Worm (Caenorhabditis elegans): ENCODE measurements around the gene T01B11.1.

T01B11.1 gene

DNA sequence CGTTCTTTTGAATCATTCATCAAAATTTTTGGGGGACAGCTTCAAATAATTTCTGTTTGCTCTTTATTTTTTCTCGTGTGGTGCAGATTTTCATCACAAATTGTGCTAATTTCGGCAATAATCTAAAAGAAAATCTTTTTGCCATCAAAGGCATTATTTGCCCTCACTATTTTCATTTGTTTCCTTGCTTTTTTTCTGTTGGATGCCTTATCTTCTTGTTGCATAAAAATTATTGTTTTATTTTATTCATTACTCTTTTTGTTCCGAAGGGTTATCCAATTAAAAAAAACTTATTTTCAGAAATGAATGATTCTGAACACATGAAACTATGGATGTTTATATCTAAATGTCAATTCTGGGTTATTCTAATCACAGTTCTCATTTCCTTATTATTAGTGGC is at the start of gene T01B11.1:
Gene T01B11.1, plus strand, starts transcription at position 301 of the 400 bp plus-strand sequence.
- no peak for TF ChIP-seq unc-62 (GFP tag; optimal IDR thresholded peaks at IDR 0.05)

DNA sequence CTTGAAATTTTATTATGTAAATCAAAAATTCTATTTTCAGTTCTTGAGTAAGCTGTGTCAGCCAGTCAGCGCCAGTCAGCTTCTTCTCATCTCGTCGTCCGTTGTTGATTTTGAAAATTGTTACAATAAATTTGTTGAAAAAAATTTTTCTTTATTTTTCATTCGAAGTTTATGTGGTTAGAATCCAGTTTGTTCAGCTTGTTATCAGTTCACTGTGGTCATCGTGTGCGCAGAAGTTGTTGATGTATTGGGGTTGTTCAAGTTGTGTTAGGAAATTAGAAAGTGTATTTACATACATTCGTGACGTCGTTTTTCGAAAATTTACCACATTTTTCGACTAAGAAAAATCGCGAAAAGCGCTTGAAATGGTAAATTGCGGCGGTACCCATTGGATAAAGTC is 49.2 kb upstream of the T01B11.1 start:
- no peak for TF ChIP-seq unc-62 (GFP tag; optimal IDR thresholded peaks at IDR 0.05)

DNA sequence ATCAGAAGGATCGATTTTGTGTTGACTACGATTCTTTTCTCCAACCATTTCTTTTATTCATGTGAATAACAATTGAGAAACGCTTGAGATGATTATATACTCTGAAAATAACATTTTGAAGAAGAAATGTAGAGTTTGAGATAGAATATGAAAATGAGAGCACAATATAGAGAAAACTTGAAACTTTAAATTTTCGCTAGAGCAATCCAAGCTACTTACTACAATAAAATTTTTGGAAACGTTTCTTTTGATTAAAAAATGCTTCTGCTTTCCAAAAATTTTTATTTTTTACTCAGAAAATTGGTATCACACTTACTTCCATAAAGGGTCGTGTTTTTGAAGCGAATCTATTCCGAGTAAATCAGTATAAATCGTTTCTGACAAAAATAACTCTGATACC is 26.0 kb upstream of the T01B11.1 start, which contains the start of gene M116.5:
Gene M116.5, minus strand, starts transcription at position 101 of the 400 bp plus-strand sequence.
- TF ChIP-seq unc-62 (GFP tag; optimal IDR thresholded peaks at IDR 0.05) = no peak

DNA sequence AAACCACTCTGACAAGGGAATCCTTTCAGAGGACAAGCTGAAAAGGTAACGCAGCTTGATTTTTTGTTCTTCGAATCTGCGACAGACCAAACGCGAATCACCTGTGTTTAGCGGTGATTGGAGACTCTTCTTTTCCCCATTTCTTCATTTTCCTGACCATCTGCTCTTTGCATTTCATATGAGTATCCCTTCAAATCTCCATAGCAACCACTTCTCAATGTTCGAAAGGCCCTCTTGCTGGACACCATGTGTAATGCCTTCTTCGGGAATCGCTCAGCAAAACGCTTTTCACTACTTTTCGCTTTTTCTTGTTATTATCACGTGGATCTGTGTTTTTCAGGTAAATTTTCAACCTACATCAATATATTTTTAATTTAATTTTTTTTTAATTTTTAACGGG is 20.5 kb upstream of the T01B11.1 start, which contains the start of the genes T26A8.3 and tmem-231:
Gene T26A8.3, minus strand, starts transcription at position 101 of the 400 bp plus-strand sequence.
Gene tmem-231, plus strand, starts transcription at position 249 of the 400 bp plus-strand sequence.
- TF ChIP-seq unc-62 (GFP tag; optimal IDR thresholded peaks at IDR 0.05) = no peak

DNA sequence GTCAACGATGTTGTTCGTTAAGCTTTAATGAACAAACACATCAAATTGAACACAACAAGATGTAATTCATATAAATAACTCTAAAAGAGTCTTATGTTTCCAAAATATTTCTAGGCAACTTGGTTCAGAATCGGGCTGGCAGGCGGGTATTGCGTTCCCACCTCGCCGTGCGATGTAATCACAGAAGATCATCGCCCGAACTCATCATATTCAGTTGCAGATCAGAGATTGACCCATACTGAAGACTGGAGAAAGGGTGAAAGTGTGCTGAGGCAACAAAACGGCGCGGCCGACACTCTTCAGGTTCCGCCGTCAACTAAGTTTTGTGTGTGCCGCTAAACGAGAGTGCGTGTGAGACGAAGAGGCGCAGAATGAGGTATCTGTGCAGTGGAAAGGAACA is 18.5 kb upstream of the T01B11.1 start:
- TF ChIP-seq unc-62 (GFP tag; optimal IDR thresholded peaks at IDR 0.05) = no peak

DNA sequence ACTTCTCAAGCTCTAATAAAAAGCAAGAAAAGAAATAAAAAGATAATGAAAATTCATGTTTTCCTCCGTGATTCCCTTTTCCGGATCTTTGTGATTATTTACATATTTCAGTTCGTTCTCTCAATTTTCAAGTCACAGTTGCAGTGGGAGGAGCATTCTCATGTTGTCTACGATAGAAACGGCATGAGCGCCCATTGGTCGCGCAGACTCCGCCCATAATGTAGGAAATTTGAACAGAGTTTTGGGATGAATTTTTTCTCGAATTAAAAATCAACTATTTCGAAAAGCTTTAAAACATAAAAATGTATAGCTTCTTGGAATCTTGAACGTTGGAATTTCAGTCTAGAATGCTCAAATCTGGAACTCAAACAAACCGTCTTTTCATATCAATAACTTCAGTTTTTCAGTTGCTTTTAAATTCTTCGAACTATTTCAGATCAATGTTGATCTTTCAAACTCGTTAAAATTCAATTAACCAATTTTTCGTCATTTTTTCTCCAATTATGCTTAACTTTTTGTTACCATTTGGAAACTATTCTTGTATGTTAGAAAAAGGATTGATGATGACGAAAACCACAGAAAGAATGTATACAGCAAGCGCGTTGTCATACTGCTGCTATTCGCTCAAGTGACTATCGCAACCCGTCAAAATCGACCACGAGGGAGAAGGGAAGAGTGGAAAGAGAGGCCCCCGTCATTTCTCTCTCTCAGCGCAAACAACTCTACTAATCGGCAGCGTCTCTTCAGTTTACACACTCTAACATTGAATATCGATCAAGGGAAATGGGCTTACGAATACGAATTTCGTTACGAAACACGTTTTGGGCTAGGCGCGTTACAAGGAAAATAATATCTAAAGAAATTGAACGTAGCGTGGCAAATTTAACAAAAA is 15.2 kb upstream of the T01B11.1 start:
- TF ChIP-seq unc-62 (GFP tag; optimal IDR thresholded peaks at IDR 0.05) = no peak

DNA sequence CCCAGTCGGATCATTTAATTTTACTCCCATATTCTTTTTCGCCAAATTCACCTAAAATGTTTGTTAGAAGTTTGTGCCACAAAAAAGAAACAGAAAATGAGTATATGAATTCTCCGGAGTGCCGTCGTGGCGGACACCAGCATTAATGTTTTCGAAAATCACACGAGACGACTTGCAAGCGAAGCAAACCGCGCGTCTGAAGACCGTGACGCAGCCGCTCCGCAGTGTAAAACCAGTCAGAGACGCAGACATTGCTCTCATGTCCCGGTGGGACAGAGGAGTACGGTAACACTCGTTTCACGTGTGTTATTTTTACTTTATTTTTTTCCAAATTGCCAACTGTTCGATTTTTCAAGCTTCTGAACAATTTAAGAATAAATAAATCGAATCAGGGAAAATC is 14.3 kb upstream of the T01B11.1 start, which contains the start of the genes T26A8.4 and pdtf-1:
Gene T26A8.4, minus strand, starts transcription at position 185 of the 400 bp plus-strand sequence.
Gene pdtf-1, plus strand, starts transcription at position 330 of the 400 bp plus-strand sequence.
- TF ChIP-seq unc-62 (GFP tag; optimal IDR thresholded peaks at IDR 0.05) = peak; percentile 19

DNA sequence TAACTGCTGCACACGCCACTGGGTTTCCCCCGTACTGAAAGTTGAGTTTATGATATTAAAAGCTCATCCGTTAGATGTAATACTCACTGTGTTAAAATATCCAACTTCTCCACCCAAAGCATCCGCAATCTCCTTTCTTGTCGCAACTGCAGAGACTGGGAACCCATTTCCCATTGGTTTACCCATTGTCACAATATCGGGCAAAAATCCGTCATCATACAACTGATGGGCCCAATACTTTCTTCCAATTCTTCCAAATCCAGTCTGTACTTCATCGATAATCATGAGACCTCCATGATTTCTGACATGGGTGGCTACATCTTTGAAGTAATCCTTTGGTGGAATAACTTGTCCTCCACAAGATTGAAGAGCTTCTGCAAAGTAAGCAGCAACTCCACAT is 2.9 kb downstream of the T01B11.1 start:
- TF ChIP-seq unc-62 (GFP tag; optimal IDR thresholded peaks at IDR 0.05) = no peak

DNA sequence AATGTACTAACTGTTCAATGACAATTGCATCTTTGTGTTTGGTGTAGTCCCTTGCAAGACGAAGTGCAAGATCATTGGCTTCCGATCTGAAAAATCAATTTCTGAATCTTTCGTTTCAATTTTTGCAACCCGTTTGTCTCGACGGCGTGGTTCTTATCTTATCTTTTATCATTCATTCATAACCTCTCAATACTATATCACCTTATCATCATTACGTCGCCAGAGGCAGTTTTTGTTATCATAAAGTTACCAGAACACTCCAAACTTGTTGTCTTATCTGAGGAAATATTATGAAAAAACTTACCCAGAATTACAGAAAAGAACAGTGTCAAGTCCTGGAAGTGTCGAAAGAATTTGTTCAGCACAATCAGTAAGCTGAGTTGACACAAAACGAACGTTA is 3.5 kb downstream of the T01B11.1 start:
- no peak for TF ChIP-seq unc-62 (GFP tag; optimal IDR thresholded peaks at IDR 0.05)

DNA sequence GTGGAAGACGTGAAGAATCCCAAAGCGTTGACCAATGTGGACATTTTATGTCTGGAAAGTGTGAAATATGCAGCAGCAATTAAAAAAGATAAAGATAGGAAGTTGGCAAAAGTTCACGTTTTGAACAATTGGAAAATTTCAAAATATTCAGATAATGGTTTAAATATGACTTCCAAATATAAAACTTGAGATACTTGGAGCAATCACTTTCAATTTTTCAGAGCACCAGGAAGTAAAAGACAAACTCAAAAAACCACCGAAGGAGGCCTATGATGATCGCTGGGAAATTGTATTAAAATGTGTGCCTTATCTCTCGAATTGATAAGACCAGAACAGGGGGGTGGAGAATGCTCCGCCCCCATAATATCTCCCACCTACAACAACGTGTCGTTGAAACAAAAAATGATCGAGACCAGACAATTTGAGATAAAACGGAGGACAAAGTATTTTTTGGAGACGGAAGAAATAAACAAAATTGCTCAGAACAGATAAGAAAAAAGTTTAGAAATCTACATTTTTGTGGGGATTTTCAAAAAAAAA is 4.8 kb downstream of the T01B11.1 start, which contains the start of gene eppl-1:
Gene eppl-1, minus strand, starts transcription at position 51 of the 540 bp plus-strand sequence.
- TF ChIP-seq unc-62 (GFP tag; optimal IDR thresholded peaks at IDR 0.05) = no peak

DNA sequence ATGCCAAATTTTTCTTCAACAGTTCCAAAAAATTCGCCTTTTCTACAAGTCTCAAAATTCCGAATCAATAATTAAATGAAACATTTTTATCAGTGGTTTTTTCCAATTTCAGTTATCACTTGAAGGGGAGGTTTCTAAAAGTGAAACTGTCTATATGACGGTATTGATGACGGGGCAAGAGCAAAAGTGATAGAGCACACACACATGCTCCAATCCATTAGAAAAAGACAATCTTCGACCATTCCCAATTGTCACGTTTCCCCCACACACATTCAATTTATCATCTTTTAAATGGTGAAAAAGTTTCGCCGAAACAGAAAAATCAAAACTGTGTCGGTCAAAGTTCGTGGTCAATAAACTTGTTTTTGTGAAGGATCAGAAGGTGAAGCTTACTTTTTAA is 6.2 kb downstream of the T01B11.1 start:
- no peak for TF ChIP-seq unc-62 (GFP tag; optimal IDR thresholded peaks at IDR 0.05)

DNA sequence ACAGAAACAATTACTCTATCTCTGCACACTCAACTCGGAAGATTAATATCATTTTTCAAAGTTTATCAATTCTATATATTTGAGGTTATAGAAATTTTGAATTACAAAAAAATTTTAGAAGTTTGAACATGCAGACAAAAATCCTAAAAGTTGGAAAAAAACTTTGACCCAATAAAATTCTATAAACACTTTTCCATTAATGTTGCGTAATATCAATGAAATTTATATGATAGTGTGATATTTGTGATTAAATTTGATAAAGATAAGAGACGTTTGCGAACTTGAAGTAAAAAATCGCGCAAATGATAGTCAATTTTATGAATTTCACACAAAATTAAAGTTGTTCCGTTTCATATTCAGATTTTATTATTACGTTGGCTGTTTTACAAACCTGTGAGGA is 7.1 kb downstream of the T01B11.1 start:
- TF ChIP-seq unc-62 (GFP tag; optimal IDR thresholded peaks at IDR 0.05) = no peak

DNA sequence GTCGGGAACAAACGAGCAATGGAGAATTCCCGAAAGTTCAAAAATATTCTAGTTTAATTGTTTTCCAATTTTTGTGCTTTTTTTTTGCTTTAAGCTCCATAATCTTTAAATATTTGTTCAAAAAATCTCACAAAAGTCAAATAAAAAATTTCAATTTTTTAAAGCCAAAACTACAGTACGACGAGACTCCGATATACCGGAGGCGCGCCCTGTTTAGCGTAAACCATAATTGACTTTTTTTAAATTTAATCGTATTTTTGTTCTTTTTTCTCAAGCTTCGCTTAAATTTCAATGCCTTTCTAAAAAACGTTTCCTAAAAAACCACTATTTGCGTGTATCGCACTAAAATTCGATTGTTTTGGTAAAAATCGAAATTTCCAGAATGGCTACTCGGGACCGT is 9.9 kb downstream of the T01B11.1 start, which contains the start of gene syx-4:
Gene syx-4, plus strand, starts transcription at position 382 of the 400 bp plus-strand sequence.
- no peak for TF ChIP-seq unc-62 (GFP tag; optimal IDR thresholded peaks at IDR 0.05)

DNA sequence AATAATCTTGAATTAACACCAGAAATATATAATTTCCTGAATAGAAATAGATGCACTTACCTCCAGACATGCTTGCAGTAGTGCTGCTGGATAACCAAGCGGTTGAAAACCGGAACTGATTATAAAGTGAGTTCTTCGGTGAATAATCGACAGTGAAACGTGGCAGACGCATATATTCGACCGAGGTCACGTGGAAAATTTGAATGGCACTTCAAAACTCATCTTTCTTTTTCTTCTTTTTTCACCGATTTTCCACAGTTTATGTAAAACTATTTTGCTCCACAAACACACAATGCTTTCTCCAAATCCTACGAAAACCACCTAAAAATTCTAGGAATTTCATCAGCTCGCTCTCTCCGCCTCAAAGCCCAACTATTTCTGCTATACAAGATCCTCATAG is 13.2 kb downstream of the T01B11.1 start, which contains the start of gene ant-1.4:
Gene ant-1.4, minus strand, starts transcription at position 101 of the 400 bp plus-strand sequence.
- TF ChIP-seq unc-62 (GFP tag; optimal IDR thresholded peaks at IDR 0.05) = no peak

DNA sequence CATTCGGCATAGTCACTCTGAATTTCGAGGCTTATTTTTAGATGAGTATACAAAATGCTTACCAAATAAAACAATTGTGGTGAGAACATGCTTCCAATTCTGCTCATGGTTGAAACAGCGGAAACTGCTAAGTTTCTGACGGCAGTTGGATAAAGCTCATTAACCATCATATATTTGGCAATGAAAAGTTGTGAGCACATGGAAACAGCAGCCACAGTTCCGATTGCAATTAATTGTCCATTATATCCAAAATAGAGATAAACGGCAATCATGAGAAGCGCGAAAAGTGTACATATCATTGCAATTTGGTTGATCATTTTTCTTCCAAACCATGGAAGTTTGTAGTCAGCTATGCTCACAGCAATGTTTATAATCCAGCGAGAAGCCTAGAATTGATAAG is 14.2 kb downstream of the T01B11.1 start:
- no peak for TF ChIP-seq unc-62 (GFP tag; optimal IDR thresholded peaks at IDR 0.05)

DNA sequence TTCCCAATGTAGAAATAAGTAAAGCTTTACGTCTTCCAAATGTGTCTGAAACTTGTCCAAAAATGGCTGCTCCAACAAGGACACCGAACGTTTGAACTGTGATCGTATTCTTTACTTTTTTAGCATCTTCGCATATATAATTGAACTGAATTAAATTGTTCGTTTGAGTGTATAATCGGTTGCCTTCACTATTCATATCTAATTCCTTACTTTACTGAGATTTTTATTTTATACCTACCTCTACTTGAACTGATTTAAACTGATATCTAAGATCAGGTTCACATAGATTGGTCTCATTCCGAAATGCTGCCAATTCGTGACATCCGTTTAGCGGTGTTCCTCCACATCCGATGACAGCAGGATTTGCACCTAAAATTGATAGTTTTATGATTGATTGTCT is 15.4 kb downstream of the T01B11.1 start:
- no peak for TF ChIP-seq unc-62 (GFP tag; optimal IDR thresholded peaks at IDR 0.05)
